Fruit fly (Drosophila melanogaster): ENCODE results near the gene ctp.

Gene ctp

DNA sequence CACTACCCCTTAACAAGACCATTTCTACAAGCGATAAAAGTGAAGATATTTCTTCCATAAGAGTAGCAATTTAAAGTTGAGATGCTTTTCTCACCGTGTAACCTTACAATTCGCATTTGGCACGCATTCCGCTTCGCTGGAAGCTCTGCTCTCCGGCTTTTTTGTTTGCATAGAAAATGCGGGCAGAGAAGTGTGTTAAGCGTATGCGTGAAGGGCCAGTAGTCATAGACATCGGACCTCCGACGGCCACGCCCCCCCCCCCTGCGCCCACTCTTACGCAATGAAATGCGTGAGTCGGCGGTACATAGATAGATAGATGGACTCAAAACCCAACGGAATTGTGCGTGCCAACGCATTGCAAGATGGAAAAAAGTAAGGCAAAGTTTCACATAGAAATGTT is 18.2 kb upstream of the ctp start (continued):
- no peak for TF ChIP-seq CG32772 (GFP tag; IDR thresholded peaks at IDR 0.05)
- TF ChIP-seq lab (GFP tag; optimal IDR thresholded peaks at IDR 0.05) = no peak
- TF ChIP-seq dm (GFP tag; optimal IDR thresholded peaks at IDR 0.05) = no peak
- TF ChIP-seq CG30403 (GFP tag; optimal IDR thresholded peaks at IDR 0.05) = no peak
- no peak for TF ChIP-seq Hsf (GFP tag; optimal IDR thresholded peaks at IDR 0.05)
- TF ChIP-seq chinmo (GFP tag; IDR thresholded peaks at IDR 0.05; ENCODE audit: partially characterized antibody) = 0 out of 4 replicates have a peak, but pooled peaks have one; percentile 55
- no peak for TF ChIP-seq BtbVII (GFP tag; optimal IDR thresholded peaks at IDR 0.05)
- TF ChIP-seq Dp (GFP tag; optimal IDR thresholded peaks at IDR 0.05) = no peak
- TF ChIP-seq Dll (GFP tag; IDR thresholded peaks at IDR 0.05; ENCODE audit: partially characterized antibody) = no peak
- no peak for TF ChIP-seq CG30431 (GFP tag; optimal IDR thresholded peaks at IDR 0.05)
- no peak for TF ChIP-seq pum (GFP tag; optimal IDR thresholded peaks at IDR 0.05)
- no peak for TF ChIP-seq CG4328 (GFP tag; optimal IDR thresholded peaks at IDR 0.05)
- 0 out of 3 replicates have a peak, but pooled peaks have one; percentile 11 for TF ChIP-seq CG11695 (GFP tag; IDR thresholded peaks at IDR 0.05)
- no peak for TF ChIP-seq CG1529 (GFP tag; optimal IDR thresholded peaks at IDR 0.05)
- TF ChIP-seq Kr (GFP tag; optimal IDR thresholded peaks at IDR 0.05) = no peak
- TF ChIP-seq CTCF (GFP tag; optimal IDR thresholded peaks at IDR 0.05) = no peak
- TF ChIP-seq ap (GFP tag; IDR thresholded peaks at IDR 0.05) = no peak
- no peak for TF ChIP-seq zfh1 (GFP tag; IDR thresholded peaks at IDR 0.05)
- no peak for TF ChIP-seq CG17612 (GFP tag; IDR thresholded peaks at IDR 0.05)
- TF ChIP-seq CG16863 (GFP tag; optimal IDR thresholded peaks at IDR 0.05) = no peak
- peak; percentile 42 for TF ChIP-seq CG2120 (GFP tag; optimal IDR thresholded peaks at IDR 0.05)
- peak; percentile 1 for TF ChIP-seq gro (GFP tag; optimal IDR thresholded peaks at IDR 0.05)
- no peak for TF ChIP-seq HmgD (GFP tag; optimal IDR thresholded peaks at IDR 0.05)
- no peak for TF ChIP-seq Chrac-16 (GFP tag; optimal IDR thresholded peaks at IDR 0.05)
- TF ChIP-seq CG11093 (GFP tag; IDR thresholded peaks at IDR 0.05) = no peak
- TF ChIP-seq CG3847 (GFP tag; IDR thresholded peaks at IDR 0.05) = no peak
- TF ChIP-seq kah (GFP tag; optimal IDR thresholded peaks at IDR 0.05) = no peak
- no peak for TF ChIP-seq CG2889 (GFP tag; IDR thresholded peaks at IDR 0.05)
- TF ChIP-seq mirr (GFP tag; optimal IDR thresholded peaks at IDR 0.05) = no peak
- no peak for TF ChIP-seq dmrt11E (tag; optimal IDR thresholded peaks at IDR 0.05)
- peak; percentile 1 for TF ChIP-seq Antp (GFP tag; optimal IDR thresholded peaks at IDR 0.05)
- no peak for TF ChIP-seq CG14860 (GFP tag; IDR thresholded peaks at IDR 0.05; ENCODE audit: partially characterized antibody)
- no peak for TF ChIP-seq CG17186 (GFP tag; optimal IDR thresholded peaks at IDR 0.05)
- TF ChIP-seq Mrtf (GFP tag; IDR thresholded peaks at IDR 0.05) = no peak
- TF ChIP-seq CG30020 (tag; optimal IDR thresholded peaks at IDR 0.05) = no peak
- TF ChIP-seq CG7963 (GFP tag; IDR thresholded peaks at IDR 0.05; ENCODE audit: partially characterized antibody) = no peak
- no peak for TF ChIP-seq hkb (optimal IDR thresholded peaks at IDR 0.05)
- 0 out of 2 replicates have a peak, but pooled peaks have one; percentile 22 for TF ChIP-seq hkb (GFP tag; IDR thresholded peaks at IDR 0.05)
- peak; percentile 30; the same call in 1 of the 2 replicates for TF ChIP-seq Rfx (GFP tag; IDR thresholded peaks at IDR 0.05)
- TF ChIP-seq CG32532 (GFP tag; IDR thresholded peaks at IDR 0.05) = no peak
- TF ChIP-seq so (GFP tag; IDR thresholded peaks at IDR 0.05) = no peak
- no peak for TF ChIP-seq Dek (tag; optimal IDR thresholded peaks at IDR 0.05)
- no peak for TF ChIP-seq tup (GFP tag; optimal IDR thresholded peaks at IDR 0.05)
- no peak for TF ChIP-seq CG42726 (GFP tag; IDR thresholded peaks at IDR 0.05; ENCODE audit: partially characterized antibody)
- no peak for TF ChIP-seq YL-1 (GFP tag; optimal IDR thresholded peaks at IDR 0.05)
- no peak for TF ChIP-seq CG9727 (GFP tag; optimal IDR thresholded peaks at IDR 0.05)
- TF ChIP-seq CG9876 (GFP tag; optimal IDR thresholded peaks at IDR 0.05) = no peak
- TF ChIP-seq repo (GFP tag; optimal IDR thresholded peaks at IDR 0.05) = no peak
- TF ChIP-seq z (GFP tag; IDR thresholded peaks at IDR 0.05) = no peak
- TF ChIP-seq CG8281 (tag; optimal IDR thresholded peaks at IDR 0.05) = no peak
- no peak for TF ChIP-seq cwo (GFP tag; optimal IDR thresholded peaks at IDR 0.05)
- TF ChIP-seq twi (tag; optimal IDR thresholded peaks at IDR 0.05) = no peak
- no peak for TF ChIP-seq Bteb2 (GFP tag; optimal IDR thresholded peaks at IDR 0.05)
